Worm (Caenorhabditis elegans): ENCODE measurements around the gene ghi-1.
A peak's percentile ranks its signal among the peaks of the same experiment; 100 is the strongest.

Gene ghi-1

DNA sequence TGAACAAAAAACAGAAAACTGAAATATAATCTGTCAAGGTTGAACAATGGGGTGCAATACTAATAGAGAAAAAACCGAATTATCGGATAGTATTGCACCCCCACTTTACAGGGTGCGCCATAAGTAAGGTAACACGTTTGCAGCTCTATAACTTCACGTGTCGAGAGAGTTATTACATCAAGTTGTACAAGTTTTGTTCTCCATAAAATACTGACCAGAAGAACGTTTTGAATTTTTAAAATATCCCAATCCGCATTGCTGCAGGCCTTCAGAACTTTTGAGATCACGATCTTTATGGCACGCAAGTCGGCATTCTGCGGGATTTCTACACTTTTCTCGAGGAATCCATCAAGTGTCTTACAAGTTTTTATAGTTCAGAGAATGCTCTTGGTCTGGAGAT is 8.7 kb upstream of the ghi-1 start:
- TF ChIP-seq gmeb-1 (tag; optimal IDR thresholded peaks at IDR 0.05) (no peak), alr-1 (tag; optimal IDR thresholded peaks at IDR 0.05) (no peak), snpc-4 (tag; optimal IDR thresholded peaks at IDR 0.05) (no peak), nhr-23 (tag; optimal IDR thresholded peaks at IDR 0.05) (no peak), C34F6.9 (tag; optimal IDR thresholded peaks at IDR 0.05) (no peak), blmp-1 (tag; optimal IDR thresholded peaks at IDR 0.05; ENCODE audit: insufficient read depth) (no peak), ceh-16 (tag; optimal IDR thresholded peaks at IDR 0.05) (no peak)

- TF ChIP-seq elt-1 (tag; optimal IDR thresholded peaks at IDR 0.05) (no peak), dmd-4 (tag; optimal IDR thresholded peaks at IDR 0.05) (no peak), nhr-25 (tag; optimal IDR thresholded peaks at IDR 0.05) (peak; percentile 69), ama-1 (optimal IDR thresholded peaks at IDR 0.05) (peak; percentile 33), unc-55 (GFP tag; optimal IDR thresholded peaks at IDR 0.05) (no peak), nhr-12 (tag; optimal IDR thresholded peaks at IDR 0.05) (no peak), C34F6.9 (tag; optimal IDR thresholded peaks at IDR 0.05) (no peak), nhr-77 (tag; optimal IDR thresholded peaks at IDR 0.05) (no peak), unc-39 (tag; optimal IDR thresholded peaks at IDR 0.05) (no peak), ztf-1 (GFP tag; conservative IDR thresholded peaks at IDR 0.05) (no peak), F13H6.1 (tag; optimal IDR thresholded peaks at IDR 0.05) (no peak), mab-5 (tag; optimal IDR thresholded peaks at IDR 0.05) (no peak), zag-1 (tag; optimal IDR thresholded peaks at IDR 0.05) (no peak), aly-2 (tag; optimal IDR thresholded peaks at IDR 0.05) (no peak), ZK546.5 (tag; optimal IDR thresholded peaks at IDR 0.05) (no peak), mdl-1 (tag; optimal IDR thresholded peaks at IDR 0.05) (peak in 1 of 2 experiments; percentile 39), gmeb-1 (tag; optimal IDR thresholded peaks at IDR 0.05) (peak; percentile 42), snpc-4 (tag; optimal IDR thresholded peaks at IDR 0.05) (no peak), blmp-1 (tag; optimal IDR thresholded peaks at IDR 0.05; ENCODE audit: insufficient read depth) (peak; percentile 38), ceh-16 (tag; optimal IDR thresholded peaks at IDR 0.05) (no peak), nhr-11 (tag; optimal IDR thresholded peaks at IDR 0.05) (no peak), nhr-23 (tag; optimal IDR thresholded peaks at IDR 0.05) (no peak), Y55F3AM.14 (GFP tag; optimal IDR thresholded peaks at IDR 0.05) (no peak), nhr-129 (tag; optimal IDR thresholded peaks at IDR 0.05) (no peak), sem-4 (tag; optimal IDR thresholded peaks at IDR 0.05) (no peak), lin-39 (tag; optimal IDR thresholded peaks at IDR 0.05) (no peak), ztf-4 (tag; optimal IDR thresholded peaks at IDR 0.05) (no peak), mbf-1 (tag; optimal IDR thresholded peaks at IDR 0.05) (no peak), lsy-2 (tag; optimal IDR thresholded peaks at IDR 0.05) (peak in 1 of 2 experiments; percentile 51), sma-3 (GFP tag; optimal IDR thresholded peaks at IDR 0.05) (peak; percentile 86), fos-1 (tag; optimal IDR thresholded peaks at IDR 0.05) (no peak), ztf-11 (tag; optimal IDR thresholded peaks at IDR 0.05) (no peak), lin-11 (tag; optimal IDR thresholded peaks at IDR 0.05) (no peak), nhr-237 (tag; optimal IDR thresholded peaks at IDR 0.05) (no peak), nhr-10 (tag; optimal IDR thresholded peaks at IDR 0.05) (no peak), R02D3.7 (tag; optimal IDR thresholded peaks at IDR 0.05) (no peak), elt-3 (tag; optimal IDR thresholded peaks at IDR 0.05) (no peak), nhr-6 (tag; optimal IDR thresholded peaks at IDR 0.05) (no peak), peb-1 (tag; optimal IDR thresholded peaks at IDR 0.05) (no peak), alr-1 (tag; optimal IDR thresholded peaks at IDR 0.05) (no peak), egl-27 (tag; optimal IDR thresholded peaks at IDR 0.05) (peak; percentile 39), nhr-21 (tag; optimal IDR thresholded peaks at IDR 0.05) (peak; percentile 71), unc-62 (GFP tag; optimal IDR thresholded peaks at IDR 0.05) (no peak), crh-2 (tag; optimal IDR thresholded peaks at IDR 0.05) (no peak), sma-9 (GFP tag; optimal IDR thresholded peaks at IDR 0.05) (peak; percentile 75), sma-9 (tag; optimal IDR thresholded peaks at IDR 0.05) (no peak), lin-13 (GFP tag; optimal IDR thresholded peaks at IDR 0.05) (no peak), ceh-82 (tag; optimal IDR thresholded peaks at IDR 0.05) (no peak), skn-1 (tag; optimal IDR thresholded peaks at IDR 0.05) (no peak)
Observed at ce11 chrII:11642025-11642424, 4.5 kb upstream of the ghi-1 start.

Data from whole organism, L2 larva.